Worm (Caenorhabditis elegans) whole organism, L2 larva: ENCODE data around the gene F13D12.10.

Source experiments
- C34F6.9 ChIP-seq: fragments of 150-350 bp; optimal IDR thresholded peaks from 2 replicates; lab custom pipeline; 2014; ENCODE audit warnings: missing biosample characterization, missing genetic modification characterization
- F13H6.1 ChIP-seq: sonication (generic microtip); optimal IDR thresholded peaks from 2 replicates; lab custom pipeline; 2016; ENCODE audit warnings: missing genetic modification characterization, missing compliant biosample characterization
- Y55F3AM.14 ChIP-seq: fragments of 200-800 bp; sonication (Bioruptor generic); optimal IDR thresholded peaks from 2 replicates; lab custom pipeline; 2018; ENCODE audit warnings: mild to moderate bottlenecking, missing genetic modification characterization, missing compliant biosample characterization
- ZK546.5 ChIP-seq: sonication (generic microtip); optimal IDR thresholded peaks from 2 replicates; lab custom pipeline; 2017; ENCODE audit warnings: missing biosample characterization, missing genetic modification characterization
- alr-1 ChIP-seq: fragments of 150-350 bp; optimal IDR thresholded peaks from 2 replicates; lab custom pipeline; 2014; ENCODE audit warnings: missing biosample characterization, missing genetic modification characterization
- aly-2 ChIP-seq: fragments of 150-350 bp; optimal IDR thresholded peaks from 2 replicates; lab custom pipeline; 2014; ENCODE audit warnings: missing biosample characterization, missing genetic modification characterization
- ama-1 ChIP-seq: fragments of 150-350 bp; optimal IDR thresholded peaks from 2 replicates; lab custom pipeline; 2018; ENCODE audit warnings: inconsistent platforms
- blmp-1 ChIP-seq: sonication (generic microtip); optimal IDR thresholded peaks from 2 replicates; lab custom pipeline; 2017; ENCODE audit warnings: missing genetic modification characterization, mild to moderate bottlenecking, missing compliant biosample characterization, antibody characterized with exemption, moderate library complexity; ENCODE audit not compliant: insufficient read depth
- ceh-82 ChIP-seq: fragments of 150-350 bp; optimal IDR thresholded peaks from 2 replicates; lab custom pipeline; 2014; ENCODE audit warnings: missing biosample characterization, missing genetic modification characterization
- crh-2 ChIP-seq: sonication (generic microtip); optimal IDR thresholded peaks from 2 replicates; lab custom pipeline; 2017; ENCODE audit warnings: missing biosample characterization, missing genetic modification characterization
- dmd-4 ChIP-seq: sonication (generic microtip); optimal IDR thresholded peaks from 2 replicates; lab custom pipeline; 2017; ENCODE audit warnings: missing biosample characterization, missing genetic modification characterization
- egl-27 ChIP-seq: sonication (generic microtip); optimal IDR thresholded peaks from 3 replicates; lab custom pipeline; 2017; ENCODE audit warnings: missing biosample characterization, missing genetic modification reagents, missing genetic modification characterization
- elt-1 ChIP-seq: fragments of 150-350 bp; optimal IDR thresholded peaks from 2 replicates; lab custom pipeline; 2014; ENCODE audit warnings: missing biosample characterization, missing genetic modification characterization
- elt-3 ChIP-seq: sonication (generic microtip); optimal IDR thresholded peaks from 2 replicates; lab custom pipeline; 2017; ENCODE audit warnings: missing biosample characterization, missing genetic modification characterization
- gmeb-1 ChIP-seq: fragments of 150-350 bp; optimal IDR thresholded peaks from 2 replicates; lab custom pipeline; 2014; ENCODE audit warnings: missing biosample characterization, missing genetic modification characterization
- lin-11 ChIP-seq: fragments of 150-350 bp; sonication (generic microtip); optimal IDR thresholded peaks from 2 replicates; lab custom pipeline; 2014; ENCODE audit warnings: missing biosample characterization, missing genetic modification characterization, inconsistent platforms, mixed read lengths
- lsy-2 ChIP-seq, 2 experiments: fragments of 150-350 bp in 1 of 2; sonication (generic microtip) in 1 of 2; optimal IDR thresholded peaks; 2 replicates each; lab custom pipeline; 2014 to 2017; ENCODE audit warnings: missing biosample characterization in 2 of 2, missing genetic modification characterization in 2 of 2
- mbf-1 ChIP-seq: sonication (generic microtip); optimal IDR thresholded peaks from 2 replicates; lab custom pipeline; 2017; ENCODE audit warnings: missing biosample characterization, missing genetic modification characterization
- mdl-1 ChIP-seq, 2 experiments: fragments of 150-350 bp in 1 of 2; sonication (generic microtip) in 1 of 2; optimal IDR thresholded peaks; 2 replicates each; lab custom pipeline; 2017; ENCODE audit warnings: missing biosample characterization in 2 of 2, missing genetic modification characterization in 2 of 2
- nhr-10 ChIP-seq: sonication (generic microtip); optimal IDR thresholded peaks from 2 replicates; lab custom pipeline; 2017; ENCODE audit warnings: missing biosample characterization, missing genetic modification characterization
- nhr-11 ChIP-seq: fragments of 150-350 bp; optimal IDR thresholded peaks from 2 replicates; lab custom pipeline; 2014; ENCODE audit warnings: missing biosample characterization, missing genetic modification characterization
- nhr-129 ChIP-seq: fragments of 150-350 bp; optimal IDR thresholded peaks from 2 replicates; lab custom pipeline; 2014; ENCODE audit warnings: missing biosample characterization, missing genetic modification characterization
- nhr-21 ChIP-seq: fragments of 150-350 bp; optimal IDR thresholded peaks from 2 replicates; lab custom pipeline; 2014; ENCODE audit warnings: missing biosample characterization, missing genetic modification characterization
- nhr-23 ChIP-seq: fragments of 150-350 bp; optimal IDR thresholded peaks from 2 replicates; lab custom pipeline; 2014; ENCODE audit warnings: missing biosample characterization, missing genetic modification reagents, missing genetic modification characterization
- nhr-237 ChIP-seq: fragments of 150-350 bp; optimal IDR thresholded peaks from 2 replicates; lab custom pipeline; 2014; ENCODE audit warnings: missing biosample characterization, missing genetic modification characterization
- nhr-6 ChIP-seq: fragments of 150-350 bp; optimal IDR thresholded peaks from 2 replicates; lab custom pipeline; 2014; ENCODE audit warnings: missing biosample characterization, missing genetic modification characterization
- sem-4 ChIP-seq: fragments of 150-350 bp; optimal IDR thresholded peaks from 2 replicates; lab custom pipeline; 2014; ENCODE audit warnings: missing biosample characterization, missing genetic modification reagents, missing genetic modification characterization
- skn-1 ChIP-seq: sonication (generic microtip); optimal IDR thresholded peaks from 2 replicates; lab custom pipeline; 2017; ENCODE audit warnings: missing biosample characterization, missing genetic modification characterization
- sma-3 ChIP-seq: sonication (generic microtip); optimal IDR thresholded peaks from 2 replicates; lab custom pipeline; 2016; ENCODE audit warnings: missing genetic modification reagents, missing genetic modification characterization, missing compliant biosample characterization
- sma-9 ChIP-seq, 2 experiments: fragments of 150-350 bp in 1 of 2; sonication (generic microtip) in 1 of 2; optimal IDR thresholded peaks; 2 replicates each; lab custom pipeline; 2014 to 2016; ENCODE audit warnings: missing genetic modification characterization in 2 of 2, mild to moderate bottlenecking in 1 of 2, missing biosample characterization in 1 of 2, missing compliant biosample characterization in 1 of 2, missing genetic modification reagents in 1 of 2, moderate library complexity in 1 of 2
- unc-39 ChIP-seq: fragments of 150-350 bp; optimal IDR thresholded peaks from 2 replicates; lab custom pipeline; 2014; ENCODE audit warnings: missing biosample characterization, missing genetic modification characterization
- unc-55 ChIP-seq: fragments of 150-350 bp; sonication (generic microtip); optimal IDR thresholded peaks from 3 replicates; lab custom pipeline; 2014; ENCODE audit warnings: missing biosample characterization, missing genetic modification reagents, missing genetic modification characterization
- unc-62 ChIP-seq: fragments of 150-350 bp; optimal IDR thresholded peaks from 2 replicates; lab custom pipeline; 2014; ENCODE audit warnings: missing biosample characterization, missing genetic modification reagents, missing genetic modification characterization
- zag-1 ChIP-seq: fragments of 150-350 bp; optimal IDR thresholded peaks from 2 replicates; lab custom pipeline; 2014; ENCODE audit warnings: missing biosample characterization, missing genetic modification characterization
- ztf-1 ChIP-seq: fragments of 200-800 bp; sonication (Bioruptor generic); conservative IDR thresholded peaks from 2 replicates; pipeline ENCODE4 v1.3.6; 2022; ENCODE audit warnings: missing genetic modification characterization, missing compliant biosample characterization
- ztf-11 ChIP-seq: sonication (generic microtip); optimal IDR thresholded peaks from 2 replicates; lab custom pipeline; 2017; ENCODE audit warnings: missing biosample characterization, missing genetic modification characterization
- ztf-4 ChIP-seq: fragments of 150-350 bp; optimal IDR thresholded peaks from 2 replicates; lab custom pipeline; 2014; ENCODE audit warnings: missing biosample characterization, missing genetic modification characterization

F13D12.10 gene

ce11 chrII:11720102-11720501 lies 6.5 kb downstream of the F13D12.10 start, which contains the start of gene F13D12.3:
Gene F13D12.3 (plus strand): TSS chrII:11720402.
- TF ChIP-seq mbf-1 (no peak), unc-62 (GFP tag; lab: Kevin White, UChicago) (no peak), alr-1 (tag; lab: Kevin White, UChicago) (no peak), dmd-4 (tag; lab: Kevin White, UChicago) (no peak), zag-1 (tag; lab: Kevin White, UChicago) (no peak), ztf-4 (tag; lab: Kevin White, UChicago) (no peak), nhr-6 (tag; lab: Kevin White, UChicago) (no peak), ama-1 (lab: Kevin White, UChicago) (no peak), blmp-1 (tag; lab: Kevin White, UChicago) (no peak), F13H6.1 (tag; lab: Kevin White, UChicago) (no peak), sma-3 (GFP tag; lab: Kevin White, UChicago) (no peak), ztf-11 (tag; lab: Kevin White, UChicago) (no peak), unc-55 (GFP tag; lab: Kevin White, UChicago) (no peak), C34F6.9 (no peak), gmeb-1 (no peak), lsy-2 (tag; optimal IDR thresholded peaks at IDR 0.05; lab: Kevin White, UChicago) (no peak), nhr-21 (tag; lab: Kevin White, UChicago) (no peak), aly-2 (tag; lab: Kevin White, UChicago) (no peak), nhr-11 (tag; lab: Kevin White, UChicago) (no peak), Y55F3AM.14 (GFP tag; lab: Kevin White, UChicago) (no peak)
- TF ChIP-seq, all 48 proteins: peak for 0

ce11 chrII:11720819-11721218 lies 7.2 kb downstream of the F13D12.10 start:
- TF ChIP-seq unc-62 (GFP tag; lab: Kevin White, UChicago): no peak
- TF ChIP-seq mbf-1: no peak
- no peak for TF ChIP-seq mdl-1 (tag; optimal IDR thresholded peaks at IDR 0.05; lab: Kevin White, UChicago)
- TF ChIP-seq alr-1 (tag; lab: Kevin White, UChicago): no peak
- TF ChIP-seq ZK546.5: no peak
- no peak for TF ChIP-seq crh-2
- no peak for TF ChIP-seq egl-27 (tag; lab: Kevin White, UChicago)
- TF ChIP-seq elt-3 (tag; lab: Kevin White, UChicago): no peak
- no peak for TF ChIP-seq gmeb-1
- no peak for TF ChIP-seq nhr-6 (tag; lab: Kevin White, UChicago)
- TF ChIP-seq nhr-237 (tag; lab: Kevin White, UChicago): no peak
- no peak for TF ChIP-seq C34F6.9
- no peak for TF ChIP-seq unc-39 (tag; lab: Kevin White, UChicago)
- TF ChIP-seq F13H6.1 (tag; lab: Kevin White, UChicago): no peak
- TF ChIP-seq ztf-11 (tag; lab: Kevin White, UChicago): no peak
- TF ChIP-seq elt-1 (tag; lab: Kevin White, UChicago): no peak
- TF ChIP-seq ceh-82 (tag; lab: Kevin White, UChicago): no peak
- TF ChIP-seq ztf-4 (tag; lab: Kevin White, UChicago): no peak
- no peak for TF ChIP-seq sma-9 (GFP tag; optimal IDR thresholded peaks at IDR 0.05; lab: Kevin White, UChicago)
- TF ChIP-seq sma-9 (tag; optimal IDR thresholded peaks at IDR 0.05; lab: Kevin White, UChicago): no peak
- no peak for TF ChIP-seq ztf-1 (GFP tag; lab: Robert Waterston, UW)

ce11 chrII:11721604-11722003 lies 8.0 kb downstream of the F13D12.10 start:
- TF ChIP-seq nhr-129 (tag; lab: Kevin White, UChicago) (no peak), nhr-23 (tag; lab: Kevin White, UChicago) (no peak), unc-62 (GFP tag; lab: Kevin White, UChicago) (no peak), ztf-1 (GFP tag; lab: Robert Waterston, UW) (no peak), skn-1 (no peak), lin-11 (tag; lab: Kevin White, UChicago) (no peak), elt-3 (tag; lab: Kevin White, UChicago) (no peak), lsy-2 (tag; optimal IDR thresholded peaks at IDR 0.05; lab: Kevin White, UChicago) (no peak), ama-1 (lab: Kevin White, UChicago) (no peak), nhr-10 (tag; lab: Kevin White, UChicago) (no peak), crh-2 (no peak), sem-4 (tag; lab: Kevin White, UChicago) (no peak), nhr-21 (tag; lab: Kevin White, UChicago) (no peak), ZK546.5 (no peak)
